Worm (Caenorhabditis elegans): Measurements from ENCODE around the gene T19D12.5.

The T19D12.5 gene

DNA sequence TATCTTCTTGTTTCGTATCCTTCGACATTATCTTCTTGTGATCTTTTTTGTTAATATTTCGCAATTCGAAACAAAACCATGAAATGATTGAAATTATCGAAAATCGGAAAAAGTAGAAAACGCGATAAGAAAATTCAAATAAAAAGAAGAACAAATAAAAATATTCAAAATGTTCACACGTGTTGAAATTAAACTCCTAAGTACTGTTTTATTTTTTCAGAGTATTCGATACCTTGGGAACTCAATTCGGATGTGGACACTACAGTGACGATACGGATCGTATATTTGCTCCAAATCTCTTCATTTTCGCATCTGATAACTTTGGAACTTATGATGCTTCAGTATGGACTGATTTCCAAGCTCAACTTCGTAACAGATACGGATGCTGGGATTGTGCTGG lies at the start of gene T19D12.5:
TSS of gene T19D12.5 (minus strand) at position 101 of the 400 bp plus-strand sequence.
- TF ChIP-seq cebp-1 (GFP tag; IDR thresholded peaks at IDR 0.05) (no peak), cebp-1 (tag; optimal IDR thresholded peaks at IDR 0.05) (peak; percentile 13), pha-4 (tag; optimal IDR thresholded peaks at IDR 0.05) (no peak)

- TF ChIP-seq egrh-3 (GFP tag; IDR thresholded peaks at IDR 0.05) (no peak), T07F8.4 (tag; optimal IDR thresholded peaks at IDR 0.05) (no peak), ztf-3 (GFP tag; optimal IDR thresholded peaks at IDR 0.05) (no peak), bed-2 (GFP tag; IDR thresholded peaks at IDR 0.05) (no peak), ZK185.1 (tag; optimal IDR thresholded peaks at IDR 0.05; ENCODE audit: poor library complexity, severe bottlenecking) (peak; percentile 3), hmg-1.2 (GFP tag; IDR thresholded peaks at IDR 0.05) (peak; percentile 81), attf-3 (GFP tag; conservative IDR thresholded peaks at IDR 0.05) (no peak), hmg-20 (GFP tag; IDR thresholded peaks at IDR 0.05) (no peak), ceh-27 (GFP tag; optimal IDR thresholded peaks at IDR 0.05) (peak; percentile 39), nhr-80 (tag; optimal IDR thresholded peaks at IDR 0.05) (peak; percentile 74), lin-35 (GFP tag; optimal IDR thresholded peaks at IDR 0.05) (peak in 1 of 3 experiments; percentile 27), athp-1 (tag; optimal IDR thresholded peaks at IDR 0.05) (no peak), nfyb-1 (GFP tag; IDR thresholded peaks at IDR 0.05) (no peak), madf-3 (GFP tag; IDR thresholded peaks at IDR 0.05) (peak; percentile 56; the same call in 1 of the 2 replicates), sptf-2 (GFP tag; optimal IDR thresholded peaks at IDR 0.05) (no peak), T26A5.8 (tag; optimal IDR thresholded peaks at IDR 0.05) (no peak), unc-130 (GFP tag; optimal IDR thresholded peaks at IDR 0.05) (no peak), let-607 (tag; optimal IDR thresholded peaks at IDR 0.05) (peak in 1 of 2 experiments; percentile 34), F57C9.4 (tag; optimal IDR thresholded peaks at IDR 0.05) (no peak), K12H6.12 (tag; optimal IDR thresholded peaks at IDR 0.05) (peak; percentile 49), B0019.2 (GFP tag; conservative IDR thresholded peaks at IDR 0.05) (no peak), attf-5 (GFP tag; optimal IDR thresholded peaks at IDR 0.05) (peak; percentile 80), die-1 (tag; optimal IDR thresholded peaks at IDR 0.05) (no peak), zfh-2 (GFP tag; conservative IDR thresholded peaks at IDR 0.05) (peak; percentile 68; the same call in 1 of the 2 replicates), ztf-22 (GFP tag; optimal IDR thresholded peaks at IDR 0.05) (no peak), dox-1 (GFP tag; IDR thresholded peaks at IDR 0.05) (peak; percentile 57; the same call in 1 of the 2 replicates), atf-7 (tag; optimal IDR thresholded peaks at IDR 0.05) (no peak), mcd-1 (GFP tag; IDR thresholded peaks at IDR 0.05) (peak; percentile 13; the same call in 1 of the 2 replicates)
Observed at ce11 chrII:6683663-6684285, 47.7 kb upstream of the T19D12.5 start, which contains the start of gene gyf-1. Gene gyf-1, plus strand, starts transcription at chrII:6684235.

ce11 chrII:6682918-6683317 lies 46.9 kb upstream of the T19D12.5 start:
- no peak for TF ChIP-seq tbx-9 (tag; optimal IDR thresholded peaks at IDR 0.05; ENCODE audit: borderline replicate concordance)
- no peak for TF ChIP-seq nhr-179 (tag; optimal IDR thresholded peaks at IDR 0.05)
- peak; percentile 9 for TF ChIP-seq tbp1 (GFP tag; optimal IDR thresholded peaks at IDR 0.05)
- peak; percentile 34 for TF ChIP-seq snpc-3.4 (tag; optimal IDR thresholded peaks at IDR 0.05)
- TF ChIP-seq B0261.1 (tag; optimal IDR thresholded peaks at IDR 0.05), result no peak
- TF ChIP-seq lin-35 (GFP tag; optimal IDR thresholded peaks at IDR 0.05), result peak in 1 of 3 experiments; percentile 12
- no peak for TF ChIP-seq egl-18 (GFP tag; IDR thresholded peaks at IDR 0.05)
- no peak for TF ChIP-seq F57C9.4 (tag; optimal IDR thresholded peaks at IDR 0.05)
- TF ChIP-seq F49E8.2 (tag; optimal IDR thresholded peaks at IDR 0.05; ENCODE audit: insufficient read depth), result peak; percentile 55
- TF ChIP-seq xnd-1 (tag; optimal IDR thresholded peaks at IDR 0.05), result peak; percentile 81
- TF ChIP-seq ceh-91 (GFP tag; IDR thresholded peaks at IDR 0.05), result peak; percentile 47; the same call in 1 of the 2 replicates
- peak; percentile 62 for TF ChIP-seq dpl-1 (GFP tag; optimal IDR thresholded peaks at IDR 0.05)
- TF ChIP-seq D2030.7 (GFP tag; IDR thresholded peaks at IDR 0.05), result peak; percentile 70
- TF ChIP-seq madf-6 (GFP tag; IDR thresholded peaks at IDR 0.05), result peak; percentile 92
- no peak for TF ChIP-seq ceh-58 (GFP tag; IDR thresholded peaks at IDR 0.05)
- TF ChIP-seq hsf-1 (GFP tag; IDR thresholded peaks at IDR 0.05), result 0 out of 2 replicates have a peak, but pooled peaks have one; percentile 34
- TF ChIP-seq nhr-90 (tag; optimal IDR thresholded peaks at IDR 0.05), result no peak

All from whole organism, young adult.